Fruit fly (Drosophila melanogaster): ENCODE data around the gene CG12105.
A peak's percentile ranks its signal among the peaks of the same experiment; 100 is the strongest.

Gene CG12105

DNA sequence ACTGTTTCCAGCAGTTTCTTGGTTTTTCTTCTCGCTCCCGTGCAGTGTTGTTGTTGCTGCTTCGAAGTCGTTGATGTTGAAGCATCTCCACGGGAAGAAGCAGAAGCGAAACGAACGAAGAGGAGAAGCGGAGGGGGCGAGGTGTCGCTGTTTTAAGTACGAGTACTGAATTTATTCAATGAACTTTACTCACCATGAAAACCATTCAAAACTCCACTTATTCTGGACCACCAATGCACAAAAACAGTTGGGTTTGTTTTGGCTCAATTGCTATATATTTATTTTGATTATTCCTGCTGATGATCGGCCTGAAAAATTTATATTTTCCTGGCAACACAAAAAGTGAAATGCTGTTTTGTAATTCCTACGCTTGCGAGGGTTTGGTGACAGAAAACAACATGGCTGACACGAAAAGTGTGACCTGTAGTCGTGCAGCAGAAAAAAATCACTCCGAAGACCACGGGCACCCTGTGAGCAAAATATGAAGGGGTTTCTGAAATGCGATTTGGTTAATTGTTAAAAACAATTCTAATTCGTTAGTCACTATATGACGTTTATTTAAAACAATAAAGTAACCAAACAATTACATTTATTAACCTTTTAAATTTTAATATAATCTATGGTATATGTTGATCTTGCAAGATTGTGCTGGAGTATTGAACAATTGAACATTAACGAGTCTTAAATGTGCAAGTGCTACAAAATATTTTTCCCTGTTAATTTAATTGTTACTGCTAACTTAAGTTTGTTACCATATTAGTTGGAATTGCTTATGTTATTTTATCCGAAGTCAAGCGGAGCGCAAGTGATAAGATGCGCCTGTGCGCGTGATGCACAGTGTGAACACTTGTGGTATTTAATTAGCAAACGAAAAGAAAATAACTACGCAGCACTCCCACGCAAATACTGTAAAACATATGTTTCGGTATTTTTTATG, 47.1 kb downstream of the CG12105 start, which contains the start of gene CG7879 (continued):
- peak; percentile 38 for TF ChIP-seq HLHmδ (GFP tag; optimal IDR thresholded peaks at IDR 0.05)
- TF ChIP-seq CG11504 (tag; optimal IDR thresholded peaks at IDR 0.05): no peak
- peak; percentile 15 for TF ChIP-seq az2 (GFP tag; optimal IDR thresholded peaks at IDR 0.05)
- peak; percentile 17 for TF ChIP-seq bcd (GFP tag; optimal IDR thresholded peaks at IDR 0.05)
- peak; percentile 16 for TF ChIP-seq CG10209 (GFP tag; optimal IDR thresholded peaks at IDR 0.05)
- peak; percentile 14 for TF ChIP-seq fd96Cb (tag; optimal IDR thresholded peaks at IDR 0.05)
- no peak for TF ChIP-seq her (GFP tag; optimal IDR thresholded peaks at IDR 0.05)
- TF ChIP-seq chinmo (GFP tag; IDR thresholded peaks at IDR 0.05; ENCODE audit: partially characterized antibody): 0 out of 4 replicates have a peak, but pooled peaks have one; percentile 35
- no peak for TF ChIP-seq D19A (tag; optimal IDR thresholded peaks at IDR 0.05)
- TF ChIP-seq nerfin-2 (GFP tag; IDR thresholded peaks at IDR 0.05; ENCODE audit: partially characterized antibody): no peak
- TF ChIP-seq CG1792 (GFP tag; optimal IDR thresholded peaks at IDR 0.05): no peak
- TF ChIP-seq Dek (tag; optimal IDR thresholded peaks at IDR 0.05): no peak
- no peak for TF ChIP-seq CG11093 (GFP tag; IDR thresholded peaks at IDR 0.05)
- peak; percentile 10 for TF ChIP-seq CG18262 (tag; optimal IDR thresholded peaks at IDR 0.05)
- peak; percentile 20 for TF ChIP-seq Chrac-16 (GFP tag; optimal IDR thresholded peaks at IDR 0.05)
- TF ChIP-seq sqz (GFP tag; optimal IDR thresholded peaks at IDR 0.05): no peak
- TF ChIP-seq Dbx (GFP tag; IDR thresholded peaks at IDR 0.05): 0 out of 3 replicates have a peak, but pooled peaks have one; percentile 17
- no peak for TF ChIP-seq hkb (optimal IDR thresholded peaks at IDR 0.05)
- 0 out of 2 replicates have a peak, but pooled peaks have one; percentile 24 for TF ChIP-seq hkb (GFP tag; IDR thresholded peaks at IDR 0.05)
- TF ChIP-seq Drgx (GFP tag; IDR thresholded peaks at IDR 0.05): no peak
- peak; percentile 17 for TF ChIP-seq vvl (GFP tag; IDR thresholded peaks at IDR 0.05)
- TF ChIP-seq CG1024 (GFP tag; IDR thresholded peaks at IDR 0.05): peak; percentile 20; the same call in 1 of the 2 replicates
- peak; percentile 25 for TF ChIP-seq CG9817 (tag; optimal IDR thresholded peaks at IDR 0.05)
- TF ChIP-seq CG2678 (tag; optimal IDR thresholded peaks at IDR 0.05): no peak
- no peak for TF ChIP-seq CG7372 (GFP tag; IDR thresholded peaks at IDR 0.05)
- TF ChIP-seq CG17328 (GFP tag; IDR thresholded peaks at IDR 0.05): no peak
- peak in 1 of 2 experiments; percentile 21 for TF ChIP-seq Hr51 (GFP tag; optimal IDR thresholded peaks at IDR 0.05)
- TF ChIP-seq MBD-R2 (GFP tag; IDR thresholded peaks at IDR 0.05): no peak; the same call in 1 of the 2 replicates
- no peak for TF ChIP-seq knrl (GFP tag; IDR thresholded peaks at IDR 0.05; ENCODE audit: partially characterized antibody)
- TF ChIP-seq ac (GFP tag; optimal IDR thresholded peaks at IDR 0.05): no peak
- no peak for TF ChIP-seq Hr78 (GFP tag; optimal IDR thresholded peaks at IDR 0.05)
- TF ChIP-seq CG12744 (GFP tag; optimal IDR thresholded peaks at IDR 0.05): no peak
- no peak for TF ChIP-seq CG2120 (GFP tag; optimal IDR thresholded peaks at IDR 0.05)
- no peak for TF ChIP-seq CG31365 (tag; optimal IDR thresholded peaks at IDR 0.05)
- peak; percentile 17 for TF ChIP-seq grau (tag; optimal IDR thresholded peaks at IDR 0.05)
- TF ChIP-seq Kr (GFP tag; optimal IDR thresholded peaks at IDR 0.05): no peak
- TF ChIP-seq Gug (GFP tag; IDR thresholded peaks at IDR 0.05): peak; percentile 19; the same call in 1 of the 4 replicates
- no peak for TF ChIP-seq hb (GFP tag; IDR thresholded peaks at IDR 0.05; ENCODE audit: partially characterized antibody)
- TF ChIP-seq tll (GFP tag; optimal IDR thresholded peaks at IDR 0.05): peak in 1 of 2 experiments; percentile 68
- peak; percentile 55 for TF ChIP-seq CG3995 (GFP tag; optimal IDR thresholded peaks at IDR 0.05)
- no peak for TF ChIP-seq Hmx (GFP tag; optimal IDR thresholded peaks at IDR 0.05)
- no peak for TF ChIP-seq Mrtf (GFP tag; IDR thresholded peaks at IDR 0.05)
- peak; percentile 53; the same call in 2 of the 3 replicates for TF ChIP-seq tgo (GFP tag; IDR thresholded peaks at IDR 0.05)
- TF ChIP-seq ara (GFP tag; IDR thresholded peaks at IDR 0.05): no peak
- TF ChIP-seq Sry-δ (GFP tag; optimal IDR thresholded peaks at IDR 0.05): no peak
- TF ChIP-seq CG13894 (tag; optimal IDR thresholded peaks at IDR 0.05): no peak
- no peak for TF ChIP-seq CG16779 (GFP tag; IDR thresholded peaks at IDR 0.05)
- TF ChIP-seq mam (GFP tag; optimal IDR thresholded peaks at IDR 0.05): peak; percentile 46
